Worm (Caenorhabditis elegans): Measurements from ENCODE around the gene F46C5.4.

Gene F46C5.4

ce11 chrII:8787376-8787775 lies 48.5 kb upstream of the F46C5.4 start (continued):
- TF ChIP-seq nhr-120 (GFP tag; IDR thresholded peaks at IDR 0.05) (no peak), F57A8.1 (GFP tag; optimal IDR thresholded peaks at IDR 0.05) (no peak), nfyb-1 (GFP tag; IDR thresholded peaks at IDR 0.05) (peak; percentile 91), athp-1 (tag; optimal IDR thresholded peaks at IDR 0.05) (peak; percentile 54), ceh-91 (GFP tag; IDR thresholded peaks at IDR 0.05) (no peak), efl-1 (GFP tag; optimal IDR thresholded peaks at IDR 0.05) (no peak), ceh-100 (GFP tag; IDR thresholded peaks at IDR 0.05) (no peak), egl-44 (GFP tag; IDR thresholded peaks at IDR 0.05) (no peak), tbp1 (GFP tag; optimal IDR thresholded peaks at IDR 0.05) (peak; percentile 62), pbrm-1 (GFP tag; IDR thresholded peaks at IDR 0.05) (peak; percentile 81), dox-1 (GFP tag; IDR thresholded peaks at IDR 0.05) (peak; percentile 63), bed-2 (GFP tag; IDR thresholded peaks at IDR 0.05) (no peak), nhr-90 (tag; optimal IDR thresholded peaks at IDR 0.05) (peak; percentile 14), Y56A3A.18 (GFP tag; IDR thresholded peaks at IDR 0.05) (no peak), F52B5.7 (tag; optimal IDR thresholded peaks at IDR 0.05) (no peak), him-1 (tag; optimal IDR thresholded peaks at IDR 0.05) (no peak), Y53F4B.3 (GFP tag; IDR thresholded peaks at IDR 0.05) (no peak), dpff-1 (tag; optimal IDR thresholded peaks at IDR 0.05) (no peak), ztf-3 (GFP tag; optimal IDR thresholded peaks at IDR 0.05) (no peak), hmg-1.2 (GFP tag; IDR thresholded peaks at IDR 0.05) (peak; percentile 92), ztf-25 (GFP tag; IDR thresholded peaks at IDR 0.05) (no peak), snpc-1.1 (tag; optimal IDR thresholded peaks at IDR 0.05; ENCODE audit: insufficient read depth) (no peak), cebp-2 (GFP tag; IDR thresholded peaks at IDR 0.05) (no peak), attf-5 (GFP tag; optimal IDR thresholded peaks at IDR 0.05) (peak; percentile 85), attf-6 (GFP tag; IDR thresholded peaks at IDR 0.05) (no peak), B0261.1 (tag; optimal IDR thresholded peaks at IDR 0.05) (no peak), madf-3 (GFP tag; IDR thresholded peaks at IDR 0.05) (peak; percentile 83), F23B12.7 (tag; optimal IDR thresholded peaks at IDR 0.05; ENCODE audit: insufficient read depth) (no peak), F37B4.10 (GFP tag; IDR thresholded peaks at IDR 0.05) (no peak), tlf-1 (GFP tag; optimal IDR thresholded peaks at IDR 0.05) (peak; percentile 53), C06A6.2 (GFP tag; conservative IDR thresholded peaks at IDR 0.05) (peak; percentile 75), lin-40 (tag; optimal IDR thresholded peaks at IDR 0.05) (peak; percentile 91), mel-28 (tag; optimal IDR thresholded peaks at IDR 0.05; ENCODE audit: borderline replicate concordance) (no peak), egl-18 (GFP tag; IDR thresholded peaks at IDR 0.05) (no peak), repo-1 (tag; optimal IDR thresholded peaks at IDR 0.05) (peak; percentile 51), sptf-2 (GFP tag; optimal IDR thresholded peaks at IDR 0.05) (no peak), ceh-27 (GFP tag; optimal IDR thresholded peaks at IDR 0.05) (peak; percentile 94), dpl-1 (GFP tag; optimal IDR thresholded peaks at IDR 0.05) (no peak), die-1 (tag; optimal IDR thresholded peaks at IDR 0.05) (no peak), gei-17 (GFP tag; optimal IDR thresholded peaks at IDR 0.05) (peak; percentile 53), hsf-1 (GFP tag; IDR thresholded peaks at IDR 0.05) (no peak), cebp-1 (GFP tag; IDR thresholded peaks at IDR 0.05) (peak; percentile 60), cebp-1 (tag; optimal IDR thresholded peaks at IDR 0.05) (peak; percentile 87), hlh-12 (tag; optimal IDR thresholded peaks at IDR 0.05) (no peak), ztf-18 (tag; optimal IDR thresholded peaks at IDR 0.05) (peak; percentile 23), bed-1 (GFP tag; IDR thresholded peaks at IDR 0.05) (no peak)

Measured in whole organism, young adult.